Fruit fly (Drosophila melanogaster) whole organism, prepupa: ENCODE data around the gene CG15465.

Experiments used
- CG11762 ChIP-seq: fragments of 200-800 bp; sonication (Bioruptor generic); optimal IDR thresholded peaks from 3 replicates; lab custom pipeline; 2016; ENCODE audit warnings: missing biosample characterization, missing genetic modification characterization; ENCODE audit not compliant: insufficient read depth
- CG11902 ChIP-seq: fragments of 200-800 bp; sonication (Bioruptor generic); optimal IDR thresholded peaks from 3 replicates; lab custom pipeline; 2016; ENCODE audit warnings: missing biosample characterization, missing genetic modification characterization
- CG34406 ChIP-seq: fragments of 200-800 bp; sonication (Bioruptor generic); optimal IDR thresholded peaks from 3 replicates; lab custom pipeline; 2016; ENCODE audit warnings: missing biosample characterization, missing genetic modification characterization
- CG4318 ChIP-seq: fragments of 200-800 bp; sonication (Bioruptor generic); optimal IDR thresholded peaks from 3 replicates; lab custom pipeline; 2017; ENCODE audit warnings: missing biosample characterization, mild to moderate bottlenecking, missing genetic modification characterization
- CG7368 ChIP-seq: fragments of 200-800 bp; sonication (Bioruptor generic); optimal IDR thresholded peaks from 3 replicates; lab custom pipeline; 2016; ENCODE audit warnings: missing biosample characterization, missing genetic modification characterization
- Gug ChIP-seq: fragments of 200-800 bp; sonication (Bioruptor generic); IDR thresholded peaks from 2 replicates; pipeline ENCODE4 v1.3.6; 2022; ENCODE audit warnings: missing biosample characterization, missing genetic modification characterization
- Lpt ChIP-seq: fragments of 200-800 bp; sonication (Bioruptor generic); optimal IDR thresholded peaks from 3 replicates; lab custom pipeline; 2016; ENCODE audit warnings: missing biosample characterization, missing genetic modification characterization
- Met ChIP-seq: fragments of 200-800 bp; sonication (Bioruptor generic); optimal IDR thresholded peaks from 3 replicates; lab custom pipeline; 2016; ENCODE audit warnings: missing biosample characterization, missing genetic modification characterization
- Smox ChIP-seq: fragments of 200-800 bp; sonication (Bioruptor generic); optimal IDR thresholded peaks from 3 replicates; lab custom pipeline; 2016; ENCODE audit warnings: missing biosample characterization, missing genetic modification characterization
- achi ChIP-seq: fragments of 200-800 bp; sonication (Bioruptor generic); optimal IDR thresholded peaks from 3 replicates; lab custom pipeline; 2016; ENCODE audit warnings: missing biosample characterization, missing genetic modification characterization
- esn ChIP-seq: fragments of 200-800 bp; sonication (Bioruptor generic); optimal IDR thresholded peaks from 2 replicates; lab custom pipeline; 2016; ENCODE audit warnings: missing biosample characterization, mild to moderate bottlenecking, missing genetic modification characterization, moderate library complexity
- net ChIP-seq: fragments of 200-800 bp; sonication (Bioruptor generic); optimal IDR thresholded peaks from 3 replicates; lab custom pipeline; 2016; ENCODE audit warnings: missing biosample characterization, missing genetic modification characterization
- vri ChIP-seq: fragments of 200-800 bp; sonication (Bioruptor generic); optimal IDR thresholded peaks from 3 replicates; lab custom pipeline; 2016; ENCODE audit warnings: missing biosample characterization, mild to moderate bottlenecking, missing genetic modification characterization

- TF ChIP-seq CG7368 (GFP tag; lab: Kevin White, UChicago) (no peak), esn (GFP tag; lab: Kevin White, UChicago) (no peak), Gug (GFP tag; lab: Robert Waterston, UW) (no peak), vri (no peak), CG11902 (GFP tag; lab: Kevin White, UChicago) (no peak), achi (no peak), Lpt (GFP tag; lab: Kevin White, UChicago) (no peak), Smox (GFP tag; lab: Kevin White, UChicago) (no peak), CG34406 (no peak), CG11762 (GFP tag; lab: Kevin White, UChicago) (no peak), net (GFP tag; lab: Kevin White, UChicago) (no peak), Met (GFP tag; lab: Kevin White, UChicago) (no peak), CG4318 (GFP tag; lab: Kevin White, UChicago) (no peak)
Measured at dm6 chrX:5187121-5187520, 101.6 kb downstream of the CG15465 start.
